Worm (Caenorhabditis elegans) whole organism, young adult: Measurements from ENCODE around the gene aakg-5.

Experiments
- D2030.7 ChIP-seq: fragments of 200-800 bp; sonication (Bioruptor generic); IDR thresholded peaks from 2 replicates; pipeline ENCODE4 v1.3.6; 2022; ENCODE audit warnings: missing genetic modification reagents, missing genetic modification characterization, missing compliant biosample characterization
- Y53G8AR.9 ChIP-seq: fragments of 200-800 bp; sonication (Bioruptor generic); conservative IDR thresholded peaks from 2 replicates; pipeline ENCODE4 v1.3.6; 2022; ENCODE audit warnings: missing genetic modification reagents, missing genetic modification characterization, missing compliant biosample characterization
- ama-1 ChIP-seq, 3 experiments: fragments of 150-350 bp in 1 of 3; sonication (generic microtip) in 2 of 3; optimal IDR thresholded peaks; 2 replicates each; lab custom pipeline; 2014 to 2018; ENCODE audit warnings: missing biosample characterization in 2 of 3, missing genetic modification characterization in 2 of 3, missing genetic modification reagents in 2 of 3
- aptf-3 ChIP-seq: fragments of 200-800 bp; sonication (Bioruptor generic); IDR thresholded peaks from 2 replicates; pipeline ENCODE4 v1.3.6; 2022; ENCODE audit warnings: missing genetic modification characterization, missing compliant biosample characterization
- athp-1 ChIP-seq: sonication (generic microtip); optimal IDR thresholded peaks from 2 replicates; lab custom pipeline; 2017; ENCODE audit warnings: mild to moderate bottlenecking, missing genetic modification characterization, missing compliant biosample characterization
- attf-3 ChIP-seq: fragments of 200-800 bp; sonication (Bioruptor generic); conservative IDR thresholded peaks from 2 replicates; pipeline ENCODE4 v1.3.6; 2022; ENCODE audit warnings: missing genetic modification reagents, missing genetic modification characterization, missing compliant biosample characterization
- cebp-1 ChIP-seq, 2 experiments: fragments of 200-800 bp in 1 of 2; sonication (Bioruptor generic) in 1 of 2; sonication (generic microtip) in 1 of 2; IDR thresholded peaks in 1 of 2; optimal IDR thresholded peaks in 1 of 2; 2 replicates each; pipeline versions ENCODE4 v1.3.6 to Lab custom; 2017 to 2022; ENCODE audit warnings: missing compliant biosample characterization in 2 of 2, missing genetic modification characterization in 2 of 2, mild to moderate bottlenecking in 1 of 2, missing genetic modification reagents in 1 of 2, moderate library complexity in 1 of 2
- nfyb-1 ChIP-seq: fragments of 200-800 bp; sonication (Bioruptor generic); IDR thresholded peaks from 2 replicates; pipeline ENCODE4 v1.3.6; 2022; ENCODE audit warnings: missing genetic modification reagents, missing genetic modification characterization, missing compliant biosample characterization
- snpc-1.1 ChIP-seq: sonication (generic microtip); optimal IDR thresholded peaks from 2 replicates; lab custom pipeline; 2017; ENCODE audit warnings: missing genetic modification characterization, mild to moderate bottlenecking, missing compliant biosample characterization, antibody characterized with exemption, moderate library complexity, missing genotype, missing genetic modification reagents; ENCODE audit not compliant: insufficient read depth
- snpc-1.3 ChIP-seq: sonication (generic microtip); optimal IDR thresholded peaks from 2 replicates; lab custom pipeline; 2017; ENCODE audit warnings: missing genetic modification characterization, mild to moderate bottlenecking, missing compliant biosample characterization, antibody characterized with exemption, moderate library complexity, missing genotype, missing genetic modification reagents; ENCODE audit not compliant: insufficient read depth
- tlf-1 ChIP-seq: fragments of 200-800 bp; sonication (Bioruptor generic); optimal IDR thresholded peaks from 2 replicates; lab custom pipeline; 2018; ENCODE audit warnings: mild to moderate bottlenecking, missing genetic modification characterization, missing compliant biosample characterization
- unc-130 ChIP-seq: sonication (generic microtip); optimal IDR thresholded peaks from 2 replicates; lab custom pipeline; 2016; ENCODE audit warnings: missing genetic modification reagents, missing genetic modification characterization, missing compliant biosample characterization

- TF ChIP-seq snpc-1.1 (tag; lab: Kevin White, UChicago) (no peak), athp-1 (no peak), D2030.7 (no peak), snpc-1.3 (tag; lab: Kevin White, UChicago) (no peak), attf-3 (GFP tag; lab: Robert Waterston, UW) (no peak), tlf-1 (GFP tag; lab: Kevin White, UChicago) (no peak), unc-130 (GFP tag; lab: Kevin White, UChicago) (no peak), cebp-1 (GFP tag; IDR thresholded peaks at IDR 0.05; lab: Robert Waterston, UW) (no peak), cebp-1 (tag; optimal IDR thresholded peaks at IDR 0.05; lab: Kevin White, UChicago) (no peak), nfyb-1 (GFP tag; lab: Robert Waterston, UW) (no peak), ama-1 (optimal IDR thresholded peaks at IDR 0.05; lab: Kevin White, UChicago) (no peak), ama-1 (GFP tag; optimal IDR thresholded peaks at IDR 0.05; lab: Kevin White, UChicago) (no peak), aptf-3 (GFP tag; lab: Robert Waterston, UW) (no peak), Y53G8AR.9 (GFP tag; lab: Robert Waterston, UW) (no peak)
Observed at ce11 chrII:9974210-9974609, 715 bp downstream of the aakg-5 start.
